Fruit fly (Drosophila melanogaster) whole organism, wandering third instar larva: ENCODE data around the gene fz.

ENCODE experiments used
- Abd-B ChIP-seq: fragments of >200 bp; optimal IDR thresholded peaks from 2 replicates; lab custom pipeline; 2017; ENCODE audit warnings: missing biosample characterization, missing genetic modification characterization
- CG32264 ChIP-seq: fragments of 200-800 bp; sonication (Bioruptor generic); optimal IDR thresholded peaks from 2 replicates; lab custom pipeline; 2016; ENCODE audit warnings: missing biosample characterization, missing genetic modification characterization
- CG9705 ChIP-seq: fragments of 200-800 bp; sonication (Bioruptor generic); optimal IDR thresholded peaks from 2 replicates; lab custom pipeline; 2018; ENCODE audit warnings: missing biosample characterization, mild to moderate bottlenecking, missing genetic modification characterization
- CrebA ChIP-seq: fragments of 200-800 bp; sonication (Bioruptor generic); optimal IDR thresholded peaks from 2 replicates; lab custom pipeline; 2016; ENCODE audit warnings: missing biosample characterization, mild to moderate bottlenecking, missing genetic modification characterization, borderline replicate concordance
- Dfd ChIP-seq: fragments of >200 bp; optimal IDR thresholded peaks from 2 replicates; lab custom pipeline; 2017; ENCODE audit warnings: missing biosample characterization, missing genetic modification characterization
- Dif ChIP-seq: fragments of 200-275, 200-300 bp; sonication (Bioruptor generic); optimal IDR thresholded peaks from 2 replicates; lab custom pipeline; 2018; ENCODE audit warnings: missing biosample characterization, missing genetic modification characterization; ENCODE audit not compliant: partially characterized antibody
- GATAd ChIP-seq: sonication (Bioruptor generic); optimal IDR thresholded peaks from 2 replicates; lab custom pipeline; 2016; ENCODE audit warnings: missing biosample characterization, missing genetic modification characterization
- HLH106 ChIP-seq: fragments of 200-800 bp; optimal IDR thresholded peaks from 3 replicates; lab custom pipeline; 2019; ENCODE audit warnings: missing biosample characterization, mild to moderate bottlenecking, missing genetic modification characterization, moderate library complexity
- Hnf4 ChIP-seq: fragments of 200-800 bp; sonication (Bioruptor generic); optimal IDR thresholded peaks from 2 replicates; lab custom pipeline; 2016; ENCODE audit warnings: missing biosample characterization, mild to moderate bottlenecking, missing genetic modification characterization
- Hr78 ChIP-seq: fragments of >200 bp; optimal IDR thresholded peaks from 2 replicates; lab custom pipeline; 2017; ENCODE audit warnings: missing biosample characterization, missing genetic modification characterization
- Hr83 ChIP-seq: fragments of 200-300 bp; sonication (Bioruptor generic); optimal IDR thresholded peaks from 2 replicates; lab custom pipeline; 2016; ENCODE audit warnings: missing biosample characterization, mild to moderate bottlenecking, missing genetic modification characterization, moderate library complexity; ENCODE audit not compliant: poor library complexity, severe bottlenecking
- Jra ChIP-seq: sonication (Bioruptor generic); optimal IDR thresholded peaks from 2 replicates; lab custom pipeline; 2016; ENCODE audit warnings: missing biosample characterization, missing genetic modification characterization
- Mio ChIP-seq: sonication (Bioruptor generic); optimal IDR thresholded peaks from 2 replicates; lab custom pipeline; 2016; ENCODE audit warnings: missing biosample characterization, missing genetic modification characterization
- Myc ChIP-seq: fragments of >200 bp; optimal IDR thresholded peaks from 2 replicates; lab custom pipeline; 2017
- N ChIP-seq: fragments of >200 bp; optimal IDR thresholded peaks from 2 replicates; lab custom pipeline; 2018; ENCODE audit warnings: missing biosample characterization, missing external identifiers, missing genetic modification characterization
- OdsH ChIP-seq: fragments of 200-800 bp; sonication (Bioruptor generic); optimal IDR thresholded peaks from 2 replicates; lab custom pipeline; 2016; ENCODE audit warnings: missing biosample characterization, mild to moderate bottlenecking, missing genetic modification characterization
- Rel ChIP-seq, 2 experiments: fragments of 200-800 bp; sonication (Bioruptor generic) in 1 of 2; optimal IDR thresholded peaks; 2 replicates in 1 of 2; 3 replicates in 1 of 2; lab custom pipeline; 2016 to 2019; ENCODE audit warnings: mild to moderate bottlenecking in 2 of 2, missing biosample characterization in 2 of 2, missing genetic modification characterization in 2 of 2, moderate library complexity in 1 of 2
- Sp1 ChIP-seq: fragments of 200-800 bp; sonication (Bioruptor generic); optimal IDR thresholded peaks from 3 replicates; lab custom pipeline; 2019; ENCODE audit warnings: missing biosample characterization, mild to moderate bottlenecking, missing genetic modification characterization, moderate library complexity
- Vsx2 ChIP-seq: fragments of 200-300, 225-300 bp; sonication (Bioruptor generic); optimal IDR thresholded peaks from 2 replicates; lab custom pipeline; 2018; ENCODE audit warnings: missing biosample characterization, missing genetic modification characterization; ENCODE audit not compliant: partially characterized antibody
- br ChIP-seq: fragments of 200-800 bp; sonication (Bioruptor generic); optimal IDR thresholded peaks from 2 replicates; lab custom pipeline; 2016; ENCODE audit warnings: missing biosample characterization, missing genetic modification characterization
- brk ChIP-seq: fragments of 200-800 bp; sonication (Bioruptor generic); optimal IDR thresholded peaks from 2 replicates; lab custom pipeline; 2016; ENCODE audit warnings: missing biosample characterization, mild to moderate bottlenecking, missing genetic modification characterization
- dl ChIP-seq, 2 experiments: fragments of 175-275, 200-275 bp in 1 of 2; fragments of 200-275 bp in 1 of 2; sonication (Bioruptor generic); optimal IDR thresholded peaks; lab custom pipeline; 2018; ENCODE audit warnings: mild to moderate bottlenecking in 2 of 2, missing biosample characterization in 2 of 2, missing genetic modification characterization in 2 of 2, moderate library complexity in 2 of 2; ENCODE audit not compliant: partially characterized antibody in 2 of 2, insufficient read depth in 1 of 2
- dmrt93B ChIP-seq: fragments of 200-800 bp; sonication (Bioruptor generic); optimal IDR thresholded peaks from 2 replicates; lab custom pipeline; 2018; ENCODE audit warnings: missing biosample characterization, mild to moderate bottlenecking, missing genetic modification characterization
- dsf ChIP-seq: sonication (Bioruptor generic); optimal IDR thresholded peaks from 2 replicates; lab custom pipeline; 2016; ENCODE audit warnings: missing biosample characterization, missing genetic modification characterization, borderline replicate concordance
- ey ChIP-seq: fragments of 200-800 bp; sonication (Bioruptor generic); optimal IDR thresholded peaks from 2 replicates; lab custom pipeline; 2016; ENCODE audit warnings: missing biosample characterization, missing genetic modification characterization
- foxo ChIP-seq, 2 experiments: fragments of 200-800 bp; sonication (Bioruptor generic); optimal IDR thresholded peaks; 2 replicates in 1 of 2; 3 replicates in 1 of 2; lab custom pipeline; 2016 to 2017; ENCODE audit warnings: missing biosample characterization in 2 of 2, missing genetic modification characterization in 2 of 2
- fru ChIP-seq: fragments of 200-800 bp; sonication (Bioruptor generic); optimal IDR thresholded peaks from 3 replicates; lab custom pipeline; 2016; ENCODE audit warnings: missing biosample characterization, mild to moderate bottlenecking, missing genetic modification characterization
- h ChIP-seq: fragments of 200-800 bp; sonication (Bioruptor generic); optimal IDR thresholded peaks from 3 replicates; lab custom pipeline; 2016; ENCODE audit warnings: missing biosample characterization, mild to moderate bottlenecking, missing genetic modification characterization
- jim ChIP-seq: fragments of 175-275, 200-325 bp; sonication (Bioruptor generic); optimal IDR thresholded peaks from 2 replicates; lab custom pipeline; 2016; ENCODE audit warnings: missing biosample characterization, mild to moderate bottlenecking, missing genetic modification characterization
- lola ChIP-seq: fragments of >200 bp; optimal IDR thresholded peaks from 2 replicates; lab custom pipeline; 2017; ENCODE audit warnings: missing biosample characterization, missing genetic modification characterization
- pan ChIP-seq: fragments of >200 bp; optimal IDR thresholded peaks from 2 replicates; lab custom pipeline; 2017
- psq ChIP-seq: fragments of 200-800 bp; sonication (Bioruptor generic); optimal IDR thresholded peaks from 3 replicates; lab custom pipeline; 2017; ENCODE audit warnings: missing biosample characterization, mild to moderate bottlenecking, missing genetic modification characterization, moderate library complexity
- rgr ChIP-seq: fragments of 200-800 bp; sonication (Bioruptor generic); optimal IDR thresholded peaks from 3 replicates; lab custom pipeline; 2016; ENCODE audit warnings: missing biosample characterization, mild to moderate bottlenecking, missing genetic modification characterization
- sage ChIP-seq: fragments of 200-800 bp; sonication (Bioruptor generic); optimal IDR thresholded peaks from 2 replicates; lab custom pipeline; 2016; ENCODE audit warnings: missing biosample characterization, mild to moderate bottlenecking, missing genetic modification characterization
- sv ChIP-seq: fragments of 200-800 bp; sonication (Bioruptor generic); optimal IDR thresholded peaks from 3 replicates; lab custom pipeline; 2016; ENCODE audit warnings: missing biosample characterization, missing genetic modification characterization
- tai ChIP-seq: sonication (Bioruptor generic); optimal IDR thresholded peaks from 2 replicates; lab custom pipeline; 2016; ENCODE audit warnings: missing biosample characterization, missing genetic modification characterization
- usp ChIP-seq: fragments of >200 bp; optimal IDR thresholded peaks from 2 replicates; lab custom pipeline; 2017; ENCODE audit warnings: missing biosample characterization, missing genetic modification characterization
- woc ChIP-seq: sonication (Bioruptor generic); optimal IDR thresholded peaks from 2 replicates; lab custom pipeline; 2016; ENCODE audit warnings: missing biosample characterization, mild to moderate bottlenecking, missing genetic modification characterization

Gene fz

dm6 chr3L:14375863-14376262, 101.7 kb downstream of the fz start:
- TF ChIP-seq Dfd (GFP tag; lab: Kevin White, UChicago), result no peak
- no peak for TF ChIP-seq psq (GFP tag; lab: Kevin White, UChicago)
- no peak for TF ChIP-seq dl (GFP tag; optimal IDR thresholded peaks at IDR 0.05; lab: Kevin White, UChicago; ENCODE audit: insufficient read depth in 1 of 2, partially characterized antibody in 2 of 2)
- no peak for TF ChIP-seq Dif
- no peak for TF ChIP-seq Hnf4 (GFP tag; lab: Kevin White, UChicago)
- no peak for TF ChIP-seq fru
- TF ChIP-seq lola (GFP tag; lab: Kevin White, UChicago), result no peak
- no peak for TF ChIP-seq Hr83 (GFP tag; lab: Kevin White, UChicago)
- no peak for TF ChIP-seq woc
- TF ChIP-seq CrebA (GFP tag; lab: Kevin White, UChicago), result no peak
- no peak for TF ChIP-seq Hr78 (GFP tag; lab: Kevin White, UChicago)
- no peak for TF ChIP-seq Rel (GFP tag; optimal IDR thresholded peaks at IDR 0.05; lab: Kevin White, UChicago)
- no peak for TF ChIP-seq Rel (tag; optimal IDR thresholded peaks at IDR 0.05; lab: Kevin White, UChicago)
- TF ChIP-seq Vsx2, result no peak
- no peak for TF ChIP-seq usp (GFP tag; lab: Kevin White, UChicago)
- TF ChIP-seq HLH106 (tag; lab: Kevin White, UChicago), result no peak

DNA sequence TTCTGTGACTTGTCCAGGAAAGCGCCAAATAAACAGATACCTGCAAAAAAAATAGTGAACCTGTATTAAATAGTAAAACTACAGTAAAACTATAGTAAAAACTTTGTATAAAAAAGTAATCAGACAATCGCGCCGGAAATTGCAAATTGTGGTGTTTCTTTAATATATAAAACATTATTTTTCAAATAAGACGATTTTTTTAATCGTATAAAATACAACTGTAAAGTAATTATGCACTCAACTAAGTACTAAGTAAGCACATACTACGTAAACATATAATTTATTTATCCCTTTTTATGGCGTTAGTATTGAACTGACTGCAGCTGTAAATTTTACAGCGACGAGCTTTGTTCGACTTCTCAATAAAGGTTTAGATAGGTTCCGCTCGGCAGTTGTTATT, 107.4 kb downstream of the fz start, which contains the start of gene CG43120:
Gene CG43120 (plus strand): TSS at position 391 of the 400 bp plus-strand sequence.
- TF ChIP-seq CG32264 (GFP tag; lab: Kevin White, UChicago) (no peak), rgr (GFP tag; lab: Kevin White, UChicago) (peak; percentile 43), OdsH (GFP tag; lab: Kevin White, UChicago) (peak; percentile 50), Hr78 (GFP tag; lab: Kevin White, UChicago) (no peak), Sp1 (GFP tag; lab: Kevin White, UChicago) (peak; percentile 57), Mio (GFP tag; lab: Kevin White, UChicago) (no peak), foxo (GFP tag; optimal IDR thresholded peaks at IDR 0.05; lab: Kevin White, UChicago) (peak in 1 of 2 experiments; percentile 36), HLH106 (tag; lab: Kevin White, UChicago) (peak; percentile 51), Rel (GFP tag; optimal IDR thresholded peaks at IDR 0.05; lab: Kevin White, UChicago) (no peak), Rel (tag; optimal IDR thresholded peaks at IDR 0.05; lab: Kevin White, UChicago) (no peak), pan (lab: Kevin White, UChicago) (no peak), lola (GFP tag; lab: Kevin White, UChicago) (no peak), dl (GFP tag; optimal IDR thresholded peaks at IDR 0.05; lab: Kevin White, UChicago; ENCODE audit: insufficient read depth in 1 of 2, partially characterized antibody in 2 of 2) (no peak), dsf (GFP tag; lab: Kevin White, UChicago) (no peak), fru (peak; percentile 60), Dfd (GFP tag; lab: Kevin White, UChicago) (no peak), sage (GFP tag; lab: Kevin White, UChicago) (no peak), CrebA (GFP tag; lab: Kevin White, UChicago) (no peak), brk (GFP tag; lab: Kevin White, UChicago) (no peak), woc (no peak), Abd-B (GFP tag; lab: Kevin White, UChicago) (no peak), Myc (no peak), Jra (GFP tag; lab: Kevin White, UChicago) (no peak), CG9705 (GFP tag; lab: Kevin White, UChicago) (no peak), GATAd (no peak), jim (GFP tag; lab: Kevin White, UChicago) (no peak), N (GFP tag; lab: Kevin White, UChicago) (no peak), Hr83 (GFP tag; lab: Kevin White, UChicago) (no peak), psq (GFP tag; lab: Kevin White, UChicago) (peak; percentile 32), Hnf4 (GFP tag; lab: Kevin White, UChicago) (no peak), ey (GFP tag; lab: Kevin White, UChicago) (peak; percentile 33), Vsx2 (no peak), sv (GFP tag; lab: Kevin White, UChicago) (no peak), tai (GFP tag; lab: Kevin White, UChicago) (no peak), Dif (no peak), br (no peak), h (GFP tag; lab: Kevin White, UChicago) (peak; percentile 57), dmrt93B (peak; percentile 30), usp (GFP tag; lab: Kevin White, UChicago) (no peak)
